Worm (Caenorhabditis elegans) whole organism, L2 larva: ENCODE results near the gene F14F7.4.

Source experiments
- C34F6.9 ChIP-seq: fragments of 150-350 bp; optimal IDR thresholded peaks from 2 replicates; lab custom pipeline; 2014; ENCODE audit warnings: missing biosample characterization, missing genetic modification characterization
- R02D3.7 ChIP-seq: fragments of 150-350 bp; optimal IDR thresholded peaks from 2 replicates; lab custom pipeline; 2014; ENCODE audit warnings: missing biosample characterization, missing genetic modification characterization
- Y55F3AM.14 ChIP-seq: fragments of 200-800 bp; sonication (Bioruptor generic); optimal IDR thresholded peaks from 2 replicates; lab custom pipeline; 2018; ENCODE audit warnings: mild to moderate bottlenecking, missing genetic modification characterization, missing compliant biosample characterization
- ZK546.5 ChIP-seq: sonication (generic microtip); optimal IDR thresholded peaks from 2 replicates; lab custom pipeline; 2017; ENCODE audit warnings: missing biosample characterization, missing genetic modification characterization
- alr-1 ChIP-seq: fragments of 150-350 bp; optimal IDR thresholded peaks from 2 replicates; lab custom pipeline; 2014; ENCODE audit warnings: missing biosample characterization, missing genetic modification characterization
- aly-2 ChIP-seq: fragments of 150-350 bp; optimal IDR thresholded peaks from 2 replicates; lab custom pipeline; 2014; ENCODE audit warnings: missing biosample characterization, missing genetic modification characterization
- ama-1 ChIP-seq: fragments of 150-350 bp; optimal IDR thresholded peaks from 2 replicates; lab custom pipeline; 2018; ENCODE audit warnings: inconsistent platforms
- blmp-1 ChIP-seq: sonication (generic microtip); optimal IDR thresholded peaks from 2 replicates; lab custom pipeline; 2017; ENCODE audit warnings: missing genetic modification characterization, mild to moderate bottlenecking, missing compliant biosample characterization, antibody characterized with exemption, moderate library complexity; ENCODE audit not compliant: insufficient read depth
- crh-2 ChIP-seq: sonication (generic microtip); optimal IDR thresholded peaks from 2 replicates; lab custom pipeline; 2017; ENCODE audit warnings: missing biosample characterization, missing genetic modification characterization
- dmd-4 ChIP-seq: sonication (generic microtip); optimal IDR thresholded peaks from 2 replicates; lab custom pipeline; 2017; ENCODE audit warnings: missing biosample characterization, missing genetic modification characterization
- egl-27 ChIP-seq: sonication (generic microtip); optimal IDR thresholded peaks from 3 replicates; lab custom pipeline; 2017; ENCODE audit warnings: missing biosample characterization, missing genetic modification reagents, missing genetic modification characterization
- elt-1 ChIP-seq: fragments of 150-350 bp; optimal IDR thresholded peaks from 2 replicates; lab custom pipeline; 2014; ENCODE audit warnings: missing biosample characterization, missing genetic modification characterization
- elt-3 ChIP-seq: sonication (generic microtip); optimal IDR thresholded peaks from 2 replicates; lab custom pipeline; 2017; ENCODE audit warnings: missing biosample characterization, missing genetic modification characterization
- fos-1 ChIP-seq: fragments of 150-350 bp; optimal IDR thresholded peaks from 2 replicates; lab custom pipeline; 2014; ENCODE audit warnings: missing biosample characterization, missing genetic modification characterization
- gmeb-1 ChIP-seq: fragments of 150-350 bp; optimal IDR thresholded peaks from 2 replicates; lab custom pipeline; 2014; ENCODE audit warnings: missing biosample characterization, missing genetic modification characterization
- lin-11 ChIP-seq: fragments of 150-350 bp; sonication (generic microtip); optimal IDR thresholded peaks from 2 replicates; lab custom pipeline; 2014; ENCODE audit warnings: missing biosample characterization, missing genetic modification characterization, inconsistent platforms, mixed read lengths
- lin-13 ChIP-seq: fragments of 150-350 bp; optimal IDR thresholded peaks from 2 replicates; lab custom pipeline; 2014; ENCODE audit warnings: missing biosample characterization, missing genetic modification reagents, missing genetic modification characterization
- lin-39 ChIP-seq: fragments of 150-350 bp; optimal IDR thresholded peaks from 2 replicates; lab custom pipeline; 2014; ENCODE audit warnings: missing biosample characterization, missing genetic modification reagents, missing genetic modification characterization
- lsy-2 ChIP-seq, 2 experiments: fragments of 150-350 bp in 1 of 2; sonication (generic microtip) in 1 of 2; optimal IDR thresholded peaks; 2 replicates each; lab custom pipeline; 2014 to 2017; ENCODE audit warnings: missing biosample characterization in 2 of 2, missing genetic modification characterization in 2 of 2
- mab-5 ChIP-seq: fragments of 150-350 bp; optimal IDR thresholded peaks from 2 replicates; lab custom pipeline; 2014; ENCODE audit warnings: missing biosample characterization, missing genetic modification characterization
- mbf-1 ChIP-seq: sonication (generic microtip); optimal IDR thresholded peaks from 2 replicates; lab custom pipeline; 2017; ENCODE audit warnings: missing biosample characterization, missing genetic modification characterization
- mdl-1 ChIP-seq, 2 experiments: fragments of 150-350 bp in 1 of 2; sonication (generic microtip) in 1 of 2; optimal IDR thresholded peaks; 2 replicates each; lab custom pipeline; 2017; ENCODE audit warnings: missing biosample characterization in 2 of 2, missing genetic modification characterization in 2 of 2
- nhr-10 ChIP-seq: sonication (generic microtip); optimal IDR thresholded peaks from 2 replicates; lab custom pipeline; 2017; ENCODE audit warnings: missing biosample characterization, missing genetic modification characterization
- nhr-11 ChIP-seq: fragments of 150-350 bp; optimal IDR thresholded peaks from 2 replicates; lab custom pipeline; 2014; ENCODE audit warnings: missing biosample characterization, missing genetic modification characterization
- nhr-12 ChIP-seq: fragments of 150-350 bp; optimal IDR thresholded peaks from 2 replicates; lab custom pipeline; 2014; ENCODE audit warnings: missing biosample characterization, missing genetic modification characterization
- nhr-129 ChIP-seq: fragments of 150-350 bp; optimal IDR thresholded peaks from 2 replicates; lab custom pipeline; 2014; ENCODE audit warnings: missing biosample characterization, missing genetic modification characterization
- nhr-21 ChIP-seq: fragments of 150-350 bp; optimal IDR thresholded peaks from 2 replicates; lab custom pipeline; 2014; ENCODE audit warnings: missing biosample characterization, missing genetic modification characterization
- nhr-23 ChIP-seq: fragments of 150-350 bp; optimal IDR thresholded peaks from 2 replicates; lab custom pipeline; 2014; ENCODE audit warnings: missing biosample characterization, missing genetic modification reagents, missing genetic modification characterization
- nhr-237 ChIP-seq: fragments of 150-350 bp; optimal IDR thresholded peaks from 2 replicates; lab custom pipeline; 2014; ENCODE audit warnings: missing biosample characterization, missing genetic modification characterization
- nhr-25 ChIP-seq: fragments of 150-350 bp; sonication (generic microtip); optimal IDR thresholded peaks from 3 replicates; lab custom pipeline; 2014; ENCODE audit warnings: missing biosample characterization, missing genetic modification characterization
- nhr-6 ChIP-seq: fragments of 150-350 bp; optimal IDR thresholded peaks from 2 replicates; lab custom pipeline; 2014; ENCODE audit warnings: missing biosample characterization, missing genetic modification characterization
- nhr-77 ChIP-seq: fragments of 150-350 bp; optimal IDR thresholded peaks from 2 replicates; lab custom pipeline; 2014; ENCODE audit warnings: missing biosample characterization, missing genetic modification characterization
- peb-1 ChIP-seq: fragments of 150-350 bp; optimal IDR thresholded peaks from 2 replicates; lab custom pipeline; 2014; ENCODE audit warnings: missing biosample characterization, missing genetic modification characterization
- sem-4 ChIP-seq: fragments of 150-350 bp; optimal IDR thresholded peaks from 2 replicates; lab custom pipeline; 2014; ENCODE audit warnings: missing biosample characterization, missing genetic modification reagents, missing genetic modification characterization
- skn-1 ChIP-seq: sonication (generic microtip); optimal IDR thresholded peaks from 2 replicates; lab custom pipeline; 2017; ENCODE audit warnings: missing biosample characterization, missing genetic modification characterization
- sma-3 ChIP-seq: sonication (generic microtip); optimal IDR thresholded peaks from 2 replicates; lab custom pipeline; 2016; ENCODE audit warnings: missing genetic modification reagents, missing genetic modification characterization, missing compliant biosample characterization
- sma-9 ChIP-seq, 2 experiments: fragments of 150-350 bp in 1 of 2; sonication (generic microtip) in 1 of 2; optimal IDR thresholded peaks; 2 replicates each; lab custom pipeline; 2014 to 2016; ENCODE audit warnings: missing genetic modification characterization in 2 of 2, mild to moderate bottlenecking in 1 of 2, missing biosample characterization in 1 of 2, missing compliant biosample characterization in 1 of 2, missing genetic modification reagents in 1 of 2, moderate library complexity in 1 of 2
- snpc-4 ChIP-seq: fragments of 150-350 bp; optimal IDR thresholded peaks from 2 replicates; lab custom pipeline; 2014; ENCODE audit warnings: missing biosample characterization, missing genetic modification characterization
- unc-39 ChIP-seq: fragments of 150-350 bp; optimal IDR thresholded peaks from 2 replicates; lab custom pipeline; 2014; ENCODE audit warnings: missing biosample characterization, missing genetic modification characterization
- unc-55 ChIP-seq: fragments of 150-350 bp; sonication (generic microtip); optimal IDR thresholded peaks from 3 replicates; lab custom pipeline; 2014; ENCODE audit warnings: missing biosample characterization, missing genetic modification reagents, missing genetic modification characterization
- unc-62 ChIP-seq: fragments of 150-350 bp; optimal IDR thresholded peaks from 2 replicates; lab custom pipeline; 2014; ENCODE audit warnings: missing biosample characterization, missing genetic modification reagents, missing genetic modification characterization
- zag-1 ChIP-seq: fragments of 150-350 bp; optimal IDR thresholded peaks from 2 replicates; lab custom pipeline; 2014; ENCODE audit warnings: missing biosample characterization, missing genetic modification characterization
- ztf-1 ChIP-seq: fragments of 200-800 bp; sonication (Bioruptor generic); conservative IDR thresholded peaks from 2 replicates; pipeline ENCODE4 v1.3.6; 2022; ENCODE audit warnings: missing genetic modification characterization, missing compliant biosample characterization
- ztf-11 ChIP-seq: sonication (generic microtip); optimal IDR thresholded peaks from 2 replicates; lab custom pipeline; 2017; ENCODE audit warnings: missing biosample characterization, missing genetic modification characterization
- ztf-4 ChIP-seq: fragments of 150-350 bp; optimal IDR thresholded peaks from 2 replicates; lab custom pipeline; 2014; ENCODE audit warnings: missing biosample characterization, missing genetic modification characterization

The F14F7.4 gene

DNA sequence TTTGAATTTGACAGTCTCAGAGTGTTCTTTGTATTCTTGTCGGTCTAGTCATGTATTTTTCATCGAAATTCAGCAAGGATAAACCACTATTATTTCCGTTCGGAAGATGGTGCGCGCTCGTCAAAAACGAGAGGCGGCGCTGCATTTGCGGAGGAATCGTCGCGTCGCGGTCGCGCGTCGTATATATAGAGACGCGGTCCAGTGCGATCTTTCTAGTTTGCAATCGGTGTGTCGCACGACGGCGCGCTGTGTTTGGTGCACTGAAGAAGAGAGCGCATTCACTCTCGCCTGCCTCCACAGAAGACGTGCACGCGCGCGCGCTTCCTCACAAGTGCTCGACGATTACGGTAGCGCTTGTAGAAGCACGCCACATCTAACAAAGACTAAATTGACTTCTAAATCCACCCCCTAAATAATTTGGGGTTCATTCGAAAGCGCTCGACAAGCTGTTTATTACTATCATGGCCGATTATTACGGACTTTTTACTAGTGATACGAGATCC lies 41.1 kb upstream of the F14F7.4 start, which contains the start of gene Y39E4B.6 (continued):
- TF ChIP-seq dmd-4 (tag; lab: Kevin White, UChicago) (no peak), nhr-77 (tag; lab: Kevin White, UChicago) (no peak), nhr-10 (tag; lab: Kevin White, UChicago) (peak; percentile 64), skn-1 (tag; lab: Kevin White, UChicago) (peak; percentile 77), nhr-23 (tag; lab: Kevin White, UChicago) (no peak), R02D3.7 (tag; lab: Kevin White, UChicago) (no peak), unc-62 (GFP tag; lab: Kevin White, UChicago) (no peak), aly-2 (tag; lab: Kevin White, UChicago) (no peak), nhr-21 (tag; lab: Kevin White, UChicago) (peak; percentile 92), nhr-129 (tag; lab: Kevin White, UChicago) (peak; percentile 96), blmp-1 (tag; lab: Kevin White, UChicago) (peak; percentile 85)

DNA sequence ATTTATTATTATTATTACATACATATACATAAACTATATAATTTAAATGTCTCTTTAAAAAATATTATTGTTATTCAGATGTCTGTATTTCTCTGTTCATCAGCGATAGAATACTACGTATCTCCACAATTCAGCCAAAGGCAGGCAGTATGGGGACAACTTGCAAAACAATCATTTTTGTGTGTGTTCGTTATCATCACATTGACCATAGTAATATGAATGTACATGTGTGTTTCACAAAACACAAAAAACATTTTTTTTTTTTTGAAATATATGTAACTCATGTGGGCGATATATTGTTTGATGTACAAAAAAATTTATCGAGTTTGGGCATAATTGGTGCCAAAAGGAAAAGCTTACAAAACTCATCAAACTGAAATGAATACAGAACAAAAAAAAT lies 39.9 kb upstream of the F14F7.4 start:
- TF ChIP-seq C34F6.9 (tag; lab: Kevin White, UChicago) (no peak), ama-1 (peak; percentile 18)

- TF ChIP-seq lsy-2 (tag; optimal IDR thresholded peaks at IDR 0.05; lab: Kevin White, UChicago) (peak; percentile 56 to 87), blmp-1 (tag; lab: Kevin White, UChicago) (peak; percentile 20), alr-1 (tag; lab: Kevin White, UChicago) (peak; percentile 49), mbf-1 (tag; lab: Kevin White, UChicago) (no peak), sma-9 (GFP tag; optimal IDR thresholded peaks at IDR 0.05; lab: Kevin White, UChicago) (peak; percentile 82), sma-9 (tag; optimal IDR thresholded peaks at IDR 0.05; lab: Kevin White, UChicago) (no peak), elt-3 (tag; lab: Kevin White, UChicago) (no peak), mdl-1 (tag; optimal IDR thresholded peaks at IDR 0.05; lab: Kevin White, UChicago) (peak; percentile 83 to 90), nhr-237 (tag; lab: Kevin White, UChicago) (no peak), nhr-10 (tag; lab: Kevin White, UChicago) (peak; percentile 6), unc-62 (GFP tag; lab: Kevin White, UChicago) (no peak), lin-13 (GFP tag; lab: Kevin White, UChicago) (peak; percentile 89), ZK546.5 (tag; lab: Kevin White, UChicago) (no peak), ztf-4 (tag; lab: Kevin White, UChicago) (peak; percentile 78), snpc-4 (tag; lab: Kevin White, UChicago) (peak; percentile 76), gmeb-1 (peak; percentile 30), nhr-21 (tag; lab: Kevin White, UChicago) (peak; percentile 65), C34F6.9 (tag; lab: Kevin White, UChicago) (peak; percentile 95), zag-1 (tag; lab: Kevin White, UChicago) (peak; percentile 94), Y55F3AM.14 (GFP tag; lab: Kevin White, UChicago) (peak; percentile 81), crh-2 (tag; lab: Kevin White, UChicago) (peak; percentile 92), sem-4 (tag; lab: Kevin White, UChicago) (peak; percentile 92), fos-1 (tag; lab: Kevin White, UChicago) (peak; percentile 78), sma-3 (GFP tag; lab: Kevin White, UChicago) (peak; percentile 66), peb-1 (tag; lab: Kevin White, UChicago) (peak; percentile 13), lin-11 (peak; percentile 91), ama-1 (peak; percentile 80), aly-2 (tag; lab: Kevin White, UChicago) (no peak), dmd-4 (tag; lab: Kevin White, UChicago) (no peak), mab-5 (tag; lab: Kevin White, UChicago) (peak; percentile 31), lin-39 (tag; lab: Kevin White, UChicago) (peak; percentile 29), R02D3.7 (tag; lab: Kevin White, UChicago) (no peak), ztf-11 (no peak), skn-1 (tag; lab: Kevin White, UChicago) (no peak), nhr-12 (tag; lab: Kevin White, UChicago) (no peak), nhr-6 (tag; lab: Kevin White, UChicago) (peak; percentile 58), unc-55 (peak; percentile 97), nhr-129 (tag; lab: Kevin White, UChicago) (peak; percentile 93), nhr-11 (tag; lab: Kevin White, UChicago) (no peak), ztf-1 (GFP tag; lab: Robert Waterston, UW) (no peak), elt-1 (no peak), unc-39 (no peak), egl-27 (tag; lab: Kevin White, UChicago) (peak; percentile 74), nhr-25 (tag; lab: Kevin White, UChicago) (peak; percentile 70), nhr-77 (tag; lab: Kevin White, UChicago) (no peak)
Measured at ce11 chrIII:13067884-13068767, 38.6 kb upstream of the F14F7.4 start.
